Fruit fly (Drosophila melanogaster) whole organism, embryonic: ENCODE results near the gene CG15221.

Experiments
- BtbVII ChIP-seq: fragments of 200-800 bp; sonication (Bioruptor generic); optimal IDR thresholded peaks from 3 replicates; lab custom pipeline; 2017; ENCODE audit warnings: missing biosample characterization, mild to moderate bottlenecking, missing genetic modification characterization
- CG10267 ChIP-seq: fragments of 200-800 bp; sonication (Bioruptor generic); optimal IDR thresholded peaks from 2 replicates; lab custom pipeline; 2018; ENCODE audit warnings: missing biosample characterization, mild to moderate bottlenecking, missing genetic modification characterization, moderate library complexity
- CG10274 ChIP-seq: fragments of 200-800 bp; sonication (Bioruptor generic); optimal IDR thresholded peaks from 3 replicates; lab custom pipeline; 2017; ENCODE audit warnings: missing biosample characterization, mild to moderate bottlenecking, missing genetic modification characterization
- CG10543 ChIP-seq: fragments of 200-800 bp; sonication (Bioruptor generic); optimal IDR thresholded peaks from 3 replicates; lab custom pipeline; 2017; ENCODE audit warnings: missing biosample characterization, mild to moderate bottlenecking, missing genetic modification characterization, moderate library complexity
- CG10654 ChIP-seq: fragments of 200-800 bp; sonication (Bioruptor generic); optimal IDR thresholded peaks from 2 replicates; lab custom pipeline; 2016; ENCODE audit warnings: missing biosample characterization, missing genetic modification characterization
- CG12071 ChIP-seq: fragments of 200-800 bp; sonication (Bioruptor generic); optimal IDR thresholded peaks from 3 replicates; lab custom pipeline; 2018; ENCODE audit warnings: missing biosample characterization, mild to moderate bottlenecking, missing genetic modification characterization
- CG12155 ChIP-seq: fragments of 200-800 bp; sonication (Bioruptor generic); optimal IDR thresholded peaks from 3 replicates; lab custom pipeline; 2016; ENCODE audit warnings: missing biosample characterization, missing genetic modification characterization
- CG13775 ChIP-seq: fragments of 200-800 bp; sonication (Bioruptor generic); optimal IDR thresholded peaks from 3 replicates; lab custom pipeline; 2017; ENCODE audit warnings: missing biosample characterization, mild to moderate bottlenecking, missing genetic modification characterization
- CG13894 ChIP-seq: fragments of 200-800 bp; sonication (Bioruptor generic); optimal IDR thresholded peaks from 3 replicates; lab custom pipeline; 2018; ENCODE audit warnings: missing biosample characterization, mild to moderate bottlenecking, missing genetic modification characterization, moderate library complexity
- CG14667 ChIP-seq: fragments of 200-800 bp; sonication (Bioruptor generic); IDR thresholded peaks from 2 replicates; pipeline ENCODE4 v1.3.6; 2022; ENCODE audit warnings: missing biosample characterization, missing genetic modification characterization
- CG17612 ChIP-seq: fragments of 200-800 bp; sonication (Bioruptor generic); IDR thresholded peaks from 2 replicates; pipeline ENCODE4 v1.3.6; 2022; ENCODE audit warnings: missing biosample characterization, missing genetic modification characterization
- CG1792 ChIP-seq: fragments of 200-800 bp; sonication (Bioruptor generic); optimal IDR thresholded peaks from 2 replicates; lab custom pipeline; 2016; ENCODE audit warnings: missing biosample characterization, missing genetic modification characterization
- CG18262 ChIP-seq: fragments of 200-800 bp; optimal IDR thresholded peaks from 3 replicates; lab custom pipeline; 2019; ENCODE audit warnings: missing biosample characterization, mild to moderate bottlenecking, missing genetic modification characterization, moderate library complexity
- CG4360 ChIP-seq: fragments of 200-800 bp; sonication (Bioruptor generic); IDR thresholded peaks from 2 replicates; pipeline ENCODE4 v1.3.6; 2022; ENCODE audit warnings: missing biosample characterization, missing genetic modification characterization
- CG43689 ChIP-seq: fragments of 200-800 bp; sonication (Bioruptor generic); IDR thresholded peaks from 2 replicates; pipeline ENCODE4 v1.3.6; 2022; ENCODE audit warnings: missing biosample characterization, missing genetic modification characterization
- CG4424 ChIP-seq: fragments of 200-800 bp; sonication (Bioruptor generic); optimal IDR thresholded peaks from 3 replicates; lab custom pipeline; 2016; ENCODE audit warnings: missing biosample characterization, missing genetic modification characterization
- CG7372 ChIP-seq: fragments of 200-800 bp; sonication (Bioruptor generic); IDR thresholded peaks from 2 replicates; pipeline ENCODE4 v1.3.6; 2022; ENCODE audit warnings: missing biosample characterization, missing genetic modification characterization
- Dad ChIP-seq: fragments of 200-800 bp; sonication (Bioruptor generic); optimal IDR thresholded peaks from 3 replicates; lab custom pipeline; 2016; ENCODE audit warnings: missing biosample characterization, missing genetic modification characterization
- ERR ChIP-seq: fragments of 200-800 bp; sonication (Bioruptor generic); optimal IDR thresholded peaks from 2 replicates; lab custom pipeline; 2016; ENCODE audit warnings: missing biosample characterization, missing genetic modification characterization
- Gsc ChIP-seq: fragments of 200-800 bp; sonication (Bioruptor generic); IDR thresholded peaks from 2 replicates; pipeline ENCODE4 v1.3.6; 2022; ENCODE audit warnings: missing biosample characterization, missing genetic modification characterization
- HLH54F ChIP-seq: fragments of 200-800 bp; sonication (Bioruptor generic); optimal IDR thresholded peaks from 3 replicates; lab custom pipeline; 2016; ENCODE audit warnings: missing biosample characterization, missing genetic modification characterization
- Hmx ChIP-seq: fragments of 200-800 bp; sonication (Bioruptor generic); optimal IDR thresholded peaks from 2 replicates; lab custom pipeline; 2016; ENCODE audit warnings: missing biosample characterization, missing genetic modification characterization
- Hr78 ChIP-seq, 2 experiments: fragments of 200-800 bp in 1 of 2; fragments of >200 bp in 1 of 2; sonication (Bioruptor generic) in 1 of 2; optimal IDR thresholded peaks; 2 replicates each; lab custom pipeline; 2017 to 2019; ENCODE audit warnings: missing biosample characterization in 2 of 2, missing genetic modification characterization in 2 of 2, mild to moderate bottlenecking in 1 of 2, moderate library complexity in 1 of 2
- Med ChIP-seq: fragments of 200-800 bp; sonication (Bioruptor generic); peaks from one replicate; lab custom pipeline; 2016; ENCODE audit warnings: missing biosample characterization, missing genetic modification characterization, mild to moderate bottlenecking, inconsistent platforms, moderate library complexity
- NC2α ChIP-seq: fragments of 200-800 bp; sonication (Bioruptor generic); optimal IDR thresholded peaks from 2 replicates; lab custom pipeline; 2016; ENCODE audit warnings: missing biosample characterization, missing genetic modification characterization
- NFAT ChIP-seq: fragments of 200-800 bp; sonication (Bioruptor generic); IDR thresholded peaks from 2 replicates; pipeline ENCODE4 v1.3.6; 2022; ENCODE audit warnings: missing biosample characterization, missing genetic modification characterization
- Neu2 ChIP-seq: fragments of 200-800 bp; sonication (Bioruptor generic); optimal IDR thresholded peaks from 3 replicates; lab custom pipeline; 2016; ENCODE audit warnings: missing biosample characterization, missing genetic modification characterization, borderline replicate concordance
- NfI ChIP-seq: fragments of 200-800 bp; sonication (Bioruptor generic); optimal IDR thresholded peaks from 3 replicates; lab custom pipeline; 2018; ENCODE audit warnings: missing biosample characterization, mild to moderate bottlenecking, missing genetic modification characterization, moderate library complexity
- Sry-β ChIP-seq: fragments of 200-800 bp; sonication (Bioruptor generic); optimal IDR thresholded peaks from 2 replicates; lab custom pipeline; 2018; ENCODE audit warnings: missing biosample characterization, mild to moderate bottlenecking, missing genetic modification characterization, moderate library complexity
- Stat92E ChIP-seq, 3 experiments: fragments of >200 bp in 2 of 3; fragments of 200-800 bp in 1 of 3; sonication (Bioruptor generic) in 1 of 3; optimal IDR thresholded peaks; 2 replicates each; lab custom pipeline; 2017 to 2019; ENCODE audit warnings: missing biosample characterization in 3 of 3, missing genetic modification characterization in 3 of 3, mild to moderate bottlenecking in 1 of 3, moderate library complexity in 1 of 3
- Xbp1 ChIP-seq: fragments of 200-800 bp; sonication (Bioruptor generic); optimal IDR thresholded peaks from 3 replicates; lab custom pipeline; 2016; ENCODE audit warnings: missing biosample characterization, mild to moderate bottlenecking, missing genetic modification characterization
- Xrp1 ChIP-seq: fragments of 200-800 bp; sonication (Bioruptor generic); IDR thresholded peaks from 2 replicates; pipeline ENCODE4 v1.3.6; 2022; ENCODE audit warnings: missing biosample characterization, missing genetic modification characterization
- ap ChIP-seq: fragments of 200-800 bp; sonication (Bioruptor generic); IDR thresholded peaks from 2 replicates; pipeline ENCODE4 v1.3.6; 2022; ENCODE audit warnings: missing biosample characterization, missing genetic modification characterization
- ase ChIP-seq: fragments of 200-800 bp; sonication (Bioruptor generic); IDR thresholded peaks from 3 replicates; pipeline ENCODE4 v1.3.6; 2022; ENCODE audit warnings: missing biosample characterization, missing genetic modification characterization
- caup ChIP-seq: fragments of 200-800 bp; sonication (Bioruptor generic); optimal IDR thresholded peaks from 3 replicates; lab custom pipeline; 2017; ENCODE audit warnings: missing biosample characterization, mild to moderate bottlenecking, missing genetic modification characterization, moderate library complexity; ENCODE audit not compliant: severe bottlenecking
- fd96Cb ChIP-seq: fragments of 200-800 bp; sonication (Bioruptor generic); optimal IDR thresholded peaks from 2 replicates; lab custom pipeline; 2018; ENCODE audit warnings: missing biosample characterization, mild to moderate bottlenecking, missing genetic modification characterization, moderate library complexity
- her ChIP-seq: fragments of 200-800 bp; sonication (Bioruptor generic); optimal IDR thresholded peaks from 2 replicates; lab custom pipeline; 2016; ENCODE audit warnings: missing biosample characterization, missing genetic modification characterization
- inv ChIP-seq: fragments of 200-800 bp; sonication (Bioruptor generic); IDR thresholded peaks from 2 replicates; pipeline ENCODE4 v1.3.6; 2022; ENCODE audit warnings: missing biosample characterization, missing genetic modification characterization; ENCODE audit not compliant: partially characterized antibody
- kay ChIP-seq: fragments of 200-800 bp; sonication (Bioruptor generic); optimal IDR thresholded peaks from 2 replicates; lab custom pipeline; 2016; ENCODE audit warnings: missing biosample characterization, missing genetic modification characterization
- kni ChIP-seq: fragments of 200-800 bp; sonication (Bioruptor generic); optimal IDR thresholded peaks from 3 replicates; lab custom pipeline; 2017; ENCODE audit warnings: mild to moderate bottlenecking, missing biosample characterization, missing genetic modification reagents, missing genetic modification characterization
- lbe ChIP-seq: fragments of 200-800 bp; sonication (Bioruptor generic); optimal IDR thresholded peaks from 2 replicates; lab custom pipeline; 2016; ENCODE audit warnings: missing biosample characterization, mild to moderate bottlenecking, missing genetic modification characterization
- lola ChIP-seq, 3 experiments: fragments of >200 bp in 2 of 3; fragments of 200-800 bp in 1 of 3; sonication (Bioruptor generic) in 1 of 3; optimal IDR thresholded peaks; 2 replicates each; lab custom pipeline; 2017 to 2019; ENCODE audit warnings: missing biosample characterization in 3 of 3, missing genetic modification characterization in 3 of 3, mild to moderate bottlenecking in 1 of 3, moderate library complexity in 1 of 3
- nau ChIP-seq: fragments of 200-800 bp; sonication (Bioruptor generic); optimal IDR thresholded peaks from 3 replicates; lab custom pipeline; 2017; ENCODE audit warnings: missing biosample characterization, mild to moderate bottlenecking, missing genetic modification characterization, missing genetic modification reagents
- peb ChIP-seq: fragments of 200-800 bp; sonication (Bioruptor generic); IDR thresholded peaks from 2 replicates; pipeline ENCODE4 v1.3.6; 2022; ENCODE audit warnings: missing biosample characterization, missing genetic modification characterization
- seq ChIP-seq: fragments of 200-800 bp; sonication (Bioruptor generic); IDR thresholded peaks from 2 replicates; pipeline ENCODE4 v1.3.6; 2022; ENCODE audit warnings: missing biosample characterization, missing genetic modification characterization
- slou ChIP-seq: fragments of 200-800 bp; sonication (Bioruptor generic); optimal IDR thresholded peaks from 3 replicates; lab custom pipeline; 2016; ENCODE audit warnings: missing biosample characterization, missing genetic modification characterization
- slp2 ChIP-seq: fragments of 200-800 bp; sonication (Bioruptor generic); optimal IDR thresholded peaks from 2 replicates; lab custom pipeline; 2016; ENCODE audit warnings: missing biosample characterization, missing genetic modification characterization
- sna ChIP-seq: fragments of 200-800 bp; sonication (Bioruptor generic); IDR thresholded peaks from 2 replicates; pipeline ENCODE4 v1.3.6; 2022; ENCODE audit warnings: missing biosample characterization, missing genetic modification characterization; ENCODE audit not compliant: partially characterized antibody
- sug ChIP-seq: fragments of 200-800 bp; optimal IDR thresholded peaks from 2 replicates; lab custom pipeline; 2019; ENCODE audit warnings: missing biosample characterization, mild to moderate bottlenecking, missing genetic modification characterization, moderate library complexity
- usp ChIP-seq: fragments of >200 bp; optimal IDR thresholded peaks from 2 replicates; lab custom pipeline; 2017; ENCODE audit warnings: missing biosample characterization, missing genetic modification characterization
- yki ChIP-seq: fragments of >200 bp; optimal IDR thresholded peaks from 3 replicates; lab custom pipeline; 2018

CG15221 gene

dm6 chrX:11720138-11720537, 3.9 kb upstream of the CG15221 start, which contains the start of gene Tango10 (continued):
- peak; percentile 57 for TF ChIP-seq CG1792
- TF ChIP-seq ap: no peak
- peak; percentile 56; the same call in 1 of the 2 replicates for TF ChIP-seq Xrp1 (GFP tag; lab: Robert Waterston, UW)
- peak; percentile 17 for TF ChIP-seq Hmx
- no peak for TF ChIP-seq usp (GFP tag; lab: Kevin White, UChicago)
- peak; percentile 40 for TF ChIP-seq caup (GFP tag; lab: Kevin White, UChicago)
- no peak for TF ChIP-seq CG10274 (GFP tag; lab: Kevin White, UChicago)
- TF ChIP-seq Stat92E (GFP tag; optimal IDR thresholded peaks at IDR 0.05; lab: Kevin White, UChicago): no peak
- peak; percentile 4 for TF ChIP-seq slou (GFP tag; lab: Kevin White, UChicago)
- peak; percentile 20 for TF ChIP-seq her (GFP tag; lab: Kevin White, UChicago)
- TF ChIP-seq lbe: peak; percentile 18
- TF ChIP-seq Dad (GFP tag; lab: Kevin White, UChicago): peak; percentile 39
- no peak for TF ChIP-seq CG17612 (GFP tag; lab: Robert Waterston, UW)
- TF ChIP-seq ERR (GFP tag; lab: Kevin White, UChicago): peak; percentile 42
- TF ChIP-seq fd96Cb: peak; percentile 34
- peak; percentile 67 for TF ChIP-seq CG13775 (GFP tag; lab: Kevin White, UChicago)
- TF ChIP-seq Neu2 (GFP tag; lab: Kevin White, UChicago): no peak
- no peak for TF ChIP-seq BtbVII (GFP tag; lab: Kevin White, UChicago)
- peak; percentile 29 for TF ChIP-seq CG13894 (tag; lab: Kevin White, UChicago)
- TF ChIP-seq Gsc (GFP tag; lab: Robert Waterston, UW): no peak
- no peak for TF ChIP-seq CG43689
- TF ChIP-seq kay: peak; percentile 20
- peak; percentile 53 for TF ChIP-seq sug
- TF ChIP-seq slp2: peak; percentile 35
- TF ChIP-seq Xbp1 (GFP tag; lab: Kevin White, UChicago): peak; percentile 67
- TF ChIP-seq NC2α (GFP tag; lab: Kevin White, UChicago): no peak
- TF ChIP-seq lola (GFP tag; optimal IDR thresholded peaks at IDR 0.05; lab: Kevin White, UChicago): peak in 1 of 3 experiments; percentile 64
- no peak for TF ChIP-seq CG4360 (GFP tag; lab: Robert Waterston, UW)
- peak; percentile 51 for TF ChIP-seq CG10267 (tag; lab: Kevin White, UChicago)
- TF ChIP-seq HLH54F (GFP tag; lab: Kevin White, UChicago): peak; percentile 61
- no peak for TF ChIP-seq CG12071 (GFP tag; lab: Kevin White, UChicago)
- TF ChIP-seq CG10654 (GFP tag; lab: Kevin White, UChicago): peak; percentile 12
- TF ChIP-seq CG14667 (GFP tag; lab: Robert Waterston, UW): no peak
- TF ChIP-seq CG10543 (GFP tag; lab: Kevin White, UChicago): no peak
- TF ChIP-seq CG18262: no peak
- no peak for TF ChIP-seq Hr78 (GFP tag; optimal IDR thresholded peaks at IDR 0.05; lab: Kevin White, UChicago)
- TF ChIP-seq yki (lab: Kevin White, UChicago): no peak
- TF ChIP-seq sna (GFP tag; lab: Robert Waterston, UW): peak; percentile 91
- no peak for TF ChIP-seq seq
- TF ChIP-seq CG7372 (GFP tag; lab: Robert Waterston, UW): peak; percentile 41; the same call in 1 of the 2 replicates
- TF ChIP-seq NFAT: 0 out of 2 replicates have a peak, but pooled peaks have one; percentile 22
- TF ChIP-seq peb (GFP tag; lab: Robert Waterston, UW): peak; percentile 18; the same call in 1 of the 2 replicates
- TF ChIP-seq inv: peak; percentile 82
- TF ChIP-seq NfI: peak; percentile 45
- TF ChIP-seq kni: no peak
- TF ChIP-seq CG4424 (GFP tag; lab: Kevin White, UChicago): peak; percentile 31
- no peak for TF ChIP-seq Sry-β (GFP tag; lab: Kevin White, UChicago)
- peak; percentile 78 for TF ChIP-seq Med (GFP tag; lab: Kevin White, UChicago)
- no peak for TF ChIP-seq nau (GFP tag; lab: Kevin White, UChicago)
- peak; percentile 68 for TF ChIP-seq CG12155
- no peak for TF ChIP-seq ase
